Fruit fly (Drosophila melanogaster): Measurements from ENCODE around the gene CG32295.

The CG32295 gene

DNA sequence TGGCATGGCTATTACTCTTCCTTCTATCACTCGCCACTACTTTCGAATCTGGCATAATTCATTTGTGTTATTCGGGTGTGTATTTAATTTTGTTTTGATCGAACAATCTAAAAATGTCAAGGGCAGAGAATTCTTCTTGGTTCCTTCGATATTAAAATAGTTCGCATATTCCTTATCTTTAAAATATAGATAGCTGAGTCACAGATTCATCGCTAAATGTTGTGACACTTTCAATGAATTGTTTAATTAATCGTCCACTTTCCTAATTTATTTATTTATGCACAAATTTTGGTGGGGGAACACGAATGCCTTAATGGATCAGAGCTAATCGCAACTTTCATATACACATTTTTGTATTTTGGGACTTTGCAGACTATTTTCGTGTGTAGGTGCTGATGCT lies at the start of gene CG32295:
Gene CG32295, minus strand, starts transcription at position 101 of the 400 bp plus-strand sequence.
- TF ChIP-seq dsf (GFP tag; optimal IDR thresholded peaks at IDR 0.05; ENCODE audit: borderline replicate concordance) (no peak), dmrt93B (GFP tag; optimal IDR thresholded peaks at IDR 0.05) (no peak), Rel (GFP tag; optimal IDR thresholded peaks at IDR 0.05) (no peak), Rel (tag; optimal IDR thresholded peaks at IDR 0.05) (no peak), rgr (GFP tag; optimal IDR thresholded peaks at IDR 0.05) (no peak), br (GFP tag; optimal IDR thresholded peaks at IDR 0.05) (no peak), HLH106 (tag; optimal IDR thresholded peaks at IDR 0.05) (no peak), Jra (GFP tag; optimal IDR thresholded peaks at IDR 0.05) (no peak), Mio (GFP tag; optimal IDR thresholded peaks at IDR 0.05) (no peak), Hnf4 (GFP tag; optimal IDR thresholded peaks at IDR 0.05) (no peak)

DNA sequence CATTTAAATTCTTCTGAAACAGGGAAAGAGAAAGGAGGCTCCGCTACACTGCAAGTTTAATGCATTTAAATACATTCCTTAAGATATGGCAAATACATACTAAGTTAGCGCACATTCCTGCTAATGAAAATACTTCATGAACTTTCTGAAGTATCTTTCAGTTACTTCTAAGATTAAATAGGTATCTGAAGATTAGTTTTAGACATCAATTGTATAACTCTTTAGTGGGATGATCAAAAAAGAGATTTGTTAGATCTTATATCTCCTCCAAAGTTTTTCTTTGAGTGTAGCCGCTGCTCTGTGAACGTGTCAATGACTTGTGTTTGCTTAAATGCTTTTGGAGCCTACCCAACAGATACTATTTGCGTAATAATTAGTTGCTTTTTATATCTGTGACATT lies 48.5 kb upstream of the CG32295 start:
- TF ChIP-seq h (GFP tag; optimal IDR thresholded peaks at IDR 0.05) = no peak
- TF ChIP-seq Hr78 (GFP tag; optimal IDR thresholded peaks at IDR 0.05) = no peak
- TF ChIP-seq HLH106 (tag; optimal IDR thresholded peaks at IDR 0.05) = no peak
- no peak for TF ChIP-seq tai (GFP tag; optimal IDR thresholded peaks at IDR 0.05)
- no peak for TF ChIP-seq Hr83 (GFP tag; optimal IDR thresholded peaks at IDR 0.05; ENCODE audit: poor library complexity, severe bottlenecking)
- TF ChIP-seq ey (GFP tag; optimal IDR thresholded peaks at IDR 0.05) = no peak
- TF ChIP-seq pan (optimal IDR thresholded peaks at IDR 0.05) = no peak
- TF ChIP-seq lola (GFP tag; optimal IDR thresholded peaks at IDR 0.05) = no peak
- TF ChIP-seq brk (GFP tag; optimal IDR thresholded peaks at IDR 0.05) = no peak
- no peak for TF ChIP-seq jim (GFP tag; optimal IDR thresholded peaks at IDR 0.05)
- no peak for TF ChIP-seq dl (GFP tag; optimal IDR thresholded peaks at IDR 0.05; ENCODE audit: insufficient read depth in 1 of 2, partially characterized antibody in 2 of 2)
- TF ChIP-seq sv (GFP tag; optimal IDR thresholded peaks at IDR 0.05) = no peak
- TF ChIP-seq dsf (GFP tag; optimal IDR thresholded peaks at IDR 0.05; ENCODE audit: borderline replicate concordance) = no peak
- TF ChIP-seq Jra (GFP tag; optimal IDR thresholded peaks at IDR 0.05) = no peak
- no peak for TF ChIP-seq br (GFP tag; optimal IDR thresholded peaks at IDR 0.05)
- no peak for TF ChIP-seq Myc (optimal IDR thresholded peaks at IDR 0.05)

DNA sequence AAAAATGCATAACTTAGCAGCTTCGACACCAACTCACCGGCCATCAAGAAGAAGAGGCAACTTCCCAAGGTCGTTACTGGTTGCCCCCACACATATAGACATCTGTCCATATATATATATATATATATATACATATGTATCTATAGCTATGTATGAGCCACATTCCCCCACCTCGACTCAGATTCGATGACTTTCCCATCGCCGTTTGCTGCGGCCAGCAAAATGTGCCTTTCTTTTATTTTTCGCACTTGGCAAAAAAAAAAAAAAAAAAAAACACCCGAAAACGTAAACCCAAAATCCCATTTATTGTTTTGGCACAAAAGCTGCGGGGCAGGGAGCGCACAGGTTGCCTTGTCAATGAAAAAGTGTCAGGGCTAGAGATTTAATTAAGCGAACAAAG lies 47.9 kb upstream of the CG32295 start:
- no peak for TF ChIP-seq CrebA (GFP tag; optimal IDR thresholded peaks at IDR 0.05; ENCODE audit: borderline replicate concordance)
- TF ChIP-seq fru (GFP tag; optimal IDR thresholded peaks at IDR 0.05) = no peak
- no peak for TF ChIP-seq Myc (optimal IDR thresholded peaks at IDR 0.05)
- no peak for TF ChIP-seq usp (GFP tag; optimal IDR thresholded peaks at IDR 0.05)
- TF ChIP-seq Jra (GFP tag; optimal IDR thresholded peaks at IDR 0.05) = no peak
- no peak for TF ChIP-seq brk (GFP tag; optimal IDR thresholded peaks at IDR 0.05)
- TF ChIP-seq Hr83 (GFP tag; optimal IDR thresholded peaks at IDR 0.05; ENCODE audit: poor library complexity, severe bottlenecking) = no peak
- no peak for TF ChIP-seq CG9705 (GFP tag; optimal IDR thresholded peaks at IDR 0.05)
- TF ChIP-seq N (GFP tag; optimal IDR thresholded peaks at IDR 0.05) = no peak
- no peak for TF ChIP-seq sage (GFP tag; optimal IDR thresholded peaks at IDR 0.05)
- no peak for TF ChIP-seq jim (GFP tag; optimal IDR thresholded peaks at IDR 0.05)
- TF ChIP-seq h (GFP tag; optimal IDR thresholded peaks at IDR 0.05) = no peak
- TF ChIP-seq Dfd (GFP tag; optimal IDR thresholded peaks at IDR 0.05) = no peak
- TF ChIP-seq Sp1 (GFP tag; optimal IDR thresholded peaks at IDR 0.05) = no peak
- TF ChIP-seq Dif (GFP tag; optimal IDR thresholded peaks at IDR 0.05; ENCODE audit: partially characterized antibody) = no peak
- TF ChIP-seq OdsH (GFP tag; optimal IDR thresholded peaks at IDR 0.05) = no peak
- no peak for TF ChIP-seq psq (GFP tag; optimal IDR thresholded peaks at IDR 0.05)
- no peak for TF ChIP-seq HLH106 (tag; optimal IDR thresholded peaks at IDR 0.05)

DNA sequence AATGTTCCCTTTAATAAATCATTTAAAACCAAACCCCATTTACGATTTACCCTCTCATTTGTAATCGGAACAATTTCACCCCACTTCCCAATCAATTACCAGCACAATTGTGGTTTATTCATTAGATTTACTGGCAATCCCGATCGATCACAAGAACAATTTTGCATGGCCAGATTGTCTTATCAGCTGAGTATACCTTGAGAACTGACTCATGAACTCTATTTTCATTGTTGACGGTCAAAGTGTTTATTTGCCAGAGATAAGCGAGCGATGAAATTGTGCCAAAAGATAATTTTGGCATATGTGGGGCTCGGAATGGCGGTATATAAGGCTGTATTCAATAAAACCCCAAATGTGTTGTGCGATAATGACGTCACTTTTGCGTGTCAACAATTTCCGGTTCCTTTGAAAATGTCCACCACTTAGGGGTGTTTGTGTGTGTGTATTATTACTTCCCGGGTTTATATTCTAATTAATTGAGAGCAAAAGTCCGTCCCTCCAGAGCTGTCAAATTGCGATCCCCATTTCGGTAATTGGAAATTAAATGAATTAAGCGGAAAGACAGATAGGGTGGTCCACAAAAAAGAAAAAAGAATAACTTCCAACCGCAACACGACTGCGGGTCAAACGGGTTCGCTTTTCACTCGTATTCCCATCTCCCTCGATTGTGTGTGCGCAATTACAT lies 46.3 kb upstream of the CG32295 start:
- peak; percentile 53 for TF ChIP-seq Hr83 (GFP tag; optimal IDR thresholded peaks at IDR 0.05; ENCODE audit: poor library complexity, severe bottlenecking)
- peak; percentile 25 for TF ChIP-seq h (GFP tag; optimal IDR thresholded peaks at IDR 0.05)
- TF ChIP-seq sage (GFP tag; optimal IDR thresholded peaks at IDR 0.05) = peak; percentile 68
- TF ChIP-seq woc (GFP tag; optimal IDR thresholded peaks at IDR 0.05) = no peak
- no peak for TF ChIP-seq OdsH (GFP tag; optimal IDR thresholded peaks at IDR 0.05)
- no peak for TF ChIP-seq lola (GFP tag; optimal IDR thresholded peaks at IDR 0.05)
- TF ChIP-seq sv (GFP tag; optimal IDR thresholded peaks at IDR 0.05) = no peak
- peak; percentile 28 for TF ChIP-seq Sp1 (GFP tag; optimal IDR thresholded peaks at IDR 0.05)
- no peak for TF ChIP-seq GATAd (GFP tag; optimal IDR thresholded peaks at IDR 0.05)
- TF ChIP-seq psq (GFP tag; optimal IDR thresholded peaks at IDR 0.05) = no peak
- no peak for TF ChIP-seq Vsx2 (GFP tag; optimal IDR thresholded peaks at IDR 0.05; ENCODE audit: partially characterized antibody)
- no peak for TF ChIP-seq jim (GFP tag; optimal IDR thresholded peaks at IDR 0.05)
- peak; percentile 50 for TF ChIP-seq tai (GFP tag; optimal IDR thresholded peaks at IDR 0.05)
- TF ChIP-seq dl (GFP tag; optimal IDR thresholded peaks at IDR 0.05; ENCODE audit: insufficient read depth in 1 of 2, partially characterized antibody in 2 of 2) = no peak
- no peak for TF ChIP-seq usp (GFP tag; optimal IDR thresholded peaks at IDR 0.05)
- no peak for TF ChIP-seq N (GFP tag; optimal IDR thresholded peaks at IDR 0.05)
- TF ChIP-seq CrebA (GFP tag; optimal IDR thresholded peaks at IDR 0.05; ENCODE audit: borderline replicate concordance) = no peak
- peak; percentile 73 for TF ChIP-seq Hnf4 (GFP tag; optimal IDR thresholded peaks at IDR 0.05)
- TF ChIP-seq br (GFP tag; optimal IDR thresholded peaks at IDR 0.05) = peak; percentile 41
- peak; percentile 3 for TF ChIP-seq CG32264 (GFP tag; optimal IDR thresholded peaks at IDR 0.05)
- TF ChIP-seq HLH106 (tag; optimal IDR thresholded peaks at IDR 0.05) = no peak
- peak; percentile 42 for TF ChIP-seq Jra (GFP tag; optimal IDR thresholded peaks at IDR 0.05)
- peak in 1 of 2 experiments; percentile 8 for TF ChIP-seq foxo (GFP tag; optimal IDR thresholded peaks at IDR 0.05)
- TF ChIP-seq Rel (GFP tag; optimal IDR thresholded peaks at IDR 0.05) = peak; percentile 26
- peak; percentile 88 for TF ChIP-seq Rel (tag; optimal IDR thresholded peaks at IDR 0.05)
- peak; percentile 64 for TF ChIP-seq rgr (GFP tag; optimal IDR thresholded peaks at IDR 0.05)
- no peak for TF ChIP-seq Abd-B (GFP tag; optimal IDR thresholded peaks at IDR 0.05)
- TF ChIP-seq brk (GFP tag; optimal IDR thresholded peaks at IDR 0.05) = peak; percentile 64

All from whole organism, wandering third instar larva.